Fruit fly (Drosophila melanogaster): ENCODE measurements around the gene b.

- TF ChIP-seq psq (optimal IDR thresholded peaks at IDR 0.05) (no peak), usp (GFP tag; optimal IDR thresholded peaks at IDR 0.05) (no peak), pan (optimal IDR thresholded peaks at IDR 0.05) (no peak), CG8478 (optimal IDR thresholded peaks at IDR 0.05) (no peak)
Observed at dm6 chr2L:13841508-13841907, 20.5 kb downstream of the b start, which contains the start of gene CG33307.
